Fruit fly (Drosophila melanogaster) whole organism, embryonic: ENCODE results near the gene hfw.

Experiments
- Atf3 ChIP-seq: fragments of 200-800 bp; sonication (Bioruptor generic); optimal IDR thresholded peaks from 3 replicates; lab custom pipeline; 2016; ENCODE audit warnings: missing biosample characterization, missing genetic modification characterization
- Blimp-1 ChIP-seq: fragments of 200-800 bp; sonication (Bioruptor generic); optimal IDR thresholded peaks from 3 replicates; lab custom pipeline; 2018; ENCODE audit warnings: missing biosample characterization, missing genetic modification characterization, mild to moderate bottlenecking, moderate library complexity, missing genetic modification reagents
- CG1024 ChIP-seq: fragments of 200-800 bp; sonication (Bioruptor generic); IDR thresholded peaks from 2 replicates; pipeline ENCODE4 v1.3.6; 2022; ENCODE audit warnings: missing biosample characterization, missing genetic modification characterization
- CG12942 ChIP-seq: fragments of 200-800 bp; sonication (Bioruptor generic); optimal IDR thresholded peaks from 3 replicates; lab custom pipeline; 2016; ENCODE audit warnings: missing biosample characterization, missing genetic modification characterization
- CG1603 ChIP-seq: fragments of 200-800 bp; sonication (Bioruptor generic); optimal IDR thresholded peaks from 2 replicates; lab custom pipeline; 2019; ENCODE audit warnings: missing biosample characterization, mild to moderate bottlenecking, missing genetic modification characterization, moderate library complexity
- CG2199 ChIP-seq: fragments of 200-800 bp; sonication (Bioruptor generic); IDR thresholded peaks from 3 replicates; pipeline ENCODE4 v1.3.6; 2022; ENCODE audit warnings: missing biosample characterization, missing genetic modification characterization
- CG3281 ChIP-seq: fragments of 200-800 bp; sonication (Bioruptor generic); optimal IDR thresholded peaks from 3 replicates; lab custom pipeline; 2017; ENCODE audit warnings: missing biosample characterization, mild to moderate bottlenecking, missing genetic modification characterization
- CG33213 ChIP-seq: fragments of 200-800 bp; sonication (Bioruptor generic); optimal IDR thresholded peaks from 3 replicates; lab custom pipeline; 2016; ENCODE audit warnings: missing biosample characterization, missing genetic modification characterization
- CG33557 ChIP-seq: fragments of 200-800 bp; sonication (Bioruptor generic); optimal IDR thresholded peaks from 2 replicates; lab custom pipeline; 2019; ENCODE audit warnings: missing biosample characterization, mild to moderate bottlenecking, missing genetic modification characterization, moderate library complexity
- CG5180 ChIP-seq: fragments of 200-800 bp; sonication (Bioruptor generic); optimal IDR thresholded peaks from 3 replicates; lab custom pipeline; 2017; ENCODE audit warnings: missing biosample characterization, missing genetic modification characterization, mild to moderate bottlenecking, moderate library complexity, missing genetic modification reagents
- CG6813 ChIP-seq: fragments of 200-800 bp; sonication (Bioruptor generic); optimal IDR thresholded peaks from 2 replicates; lab custom pipeline; 2017; ENCODE audit warnings: missing biosample characterization, missing genetic modification characterization, mild to moderate bottlenecking, moderate library complexity, missing genetic modification reagents
- CG9215 ChIP-seq: fragments of 200-800 bp; sonication (Bioruptor generic); IDR thresholded peaks from 2 replicates; pipeline ENCODE4 v1.3.6; 2022; ENCODE audit warnings: missing biosample characterization, missing genetic modification characterization
- CTCF ChIP-seq: fragments of 200-800 bp; sonication (Bioruptor generic); optimal IDR thresholded peaks from 2 replicates; lab custom pipeline; 2017; ENCODE audit warnings: missing biosample characterization, mild to moderate bottlenecking, missing genetic modification characterization, moderate library complexity
- CoRest ChIP-seq: fragments of 200-800 bp; sonication (Bioruptor generic); optimal IDR thresholded peaks from 3 replicates; lab custom pipeline; 2018; ENCODE audit warnings: missing biosample characterization, mild to moderate bottlenecking, missing genetic modification characterization, moderate library complexity
- Elba2 ChIP-seq: fragments of 200-800 bp; sonication (Bioruptor generic); optimal IDR thresholded peaks from 3 replicates; lab custom pipeline; 2016; ENCODE audit warnings: missing biosample characterization, missing genetic modification characterization
- Fer1 ChIP-seq: fragments of 200-800 bp; sonication (Bioruptor generic); optimal IDR thresholded peaks from 2 replicates; lab custom pipeline; 2017; ENCODE audit warnings: missing biosample characterization, mild to moderate bottlenecking, missing genetic modification characterization
- GATAe ChIP-seq: fragments of 200-800 bp; sonication (Bioruptor generic); conservative IDR thresholded peaks from 2 replicates; pipeline ENCODE4 v1.3.6; 2022; ENCODE audit warnings: missing biosample characterization, missing genetic modification characterization
- Gsc ChIP-seq: fragments of 200-800 bp; sonication (Bioruptor generic); IDR thresholded peaks from 2 replicates; pipeline ENCODE4 v1.3.6; 2022; ENCODE audit warnings: missing biosample characterization, missing genetic modification characterization
- Hand ChIP-seq: fragments of 200-800 bp; sonication (Bioruptor generic); optimal IDR thresholded peaks from 2 replicates; lab custom pipeline; 2017; ENCODE audit warnings: mild to moderate bottlenecking, missing biosample characterization, missing genetic modification reagents, missing genetic modification characterization
- Hr39 ChIP-seq: fragments of >200 bp; optimal IDR thresholded peaks from 2 replicates; lab custom pipeline; 2017
- Hr51 ChIP-seq, 2 experiments: fragments of 200-800 bp; sonication (Bioruptor generic); optimal IDR thresholded peaks; 2 replicates in 1 of 2; 3 replicates in 1 of 2; lab custom pipeline; 2016 to 2018; ENCODE audit warnings: missing biosample characterization in 2 of 2, missing genetic modification characterization in 2 of 2, mild to moderate bottlenecking in 1 of 2, moderate library complexity in 1 of 2
- MBD-R2 ChIP-seq: fragments of 200-800 bp; sonication (Bioruptor generic); IDR thresholded peaks from 2 replicates; pipeline ENCODE4 v1.3.6; 2022; ENCODE audit warnings: missing biosample characterization, missing genetic modification characterization
- MESR4 ChIP-seq: fragments of 200-800 bp; sonication (Bioruptor generic); optimal IDR thresholded peaks from 2 replicates; lab custom pipeline; 2018; ENCODE audit warnings: missing biosample characterization, mild to moderate bottlenecking, missing genetic modification characterization, moderate library complexity
- abd-A ChIP-seq: fragments of 200-800 bp; sonication (Bioruptor generic); optimal IDR thresholded peaks from 3 replicates; lab custom pipeline; 2019; ENCODE audit warnings: missing biosample characterization, mild to moderate bottlenecking, missing genetic modification characterization, moderate library complexity
- bigmax ChIP-seq: fragments of 200-800 bp; sonication (Bioruptor generic); optimal IDR thresholded peaks from 2 replicates; lab custom pipeline; 2018; ENCODE audit warnings: missing biosample characterization, mild to moderate bottlenecking, missing genetic modification characterization
- caup ChIP-seq: fragments of 200-800 bp; sonication (Bioruptor generic); optimal IDR thresholded peaks from 3 replicates; lab custom pipeline; 2017; ENCODE audit warnings: missing biosample characterization, mild to moderate bottlenecking, missing genetic modification characterization, moderate library complexity; ENCODE audit not compliant: severe bottlenecking
- cg ChIP-seq: fragments of 200-800 bp; sonication (Bioruptor generic); optimal IDR thresholded peaks from 3 replicates; lab custom pipeline; 2019; ENCODE audit warnings: missing biosample characterization, mild to moderate bottlenecking, missing genetic modification characterization, moderate library complexity
- chm ChIP-seq: fragments of 200-800 bp; sonication (Bioruptor generic); IDR thresholded peaks from 2 replicates; pipeline ENCODE4 v1.3.6; 2022; ENCODE audit warnings: missing biosample characterization, missing genetic modification characterization
- crol ChIP-seq: fragments of 200-800 bp; sonication (Bioruptor generic); IDR thresholded peaks from 2 replicates; pipeline ENCODE4 v1.3.6; 2022; ENCODE audit warnings: missing biosample characterization, missing genetic modification characterization
- ftz-f1 ChIP-seq: fragments of 200-800 bp; sonication (Bioruptor generic); optimal IDR thresholded peaks from 2 replicates; lab custom pipeline; 2016; ENCODE audit warnings: missing biosample characterization, missing genetic modification characterization
- gsb ChIP-seq: fragments of 200-800 bp; sonication (Bioruptor generic); IDR thresholded peaks from 2 replicates; pipeline ENCODE4 v1.3.6; 2022; ENCODE audit warnings: missing biosample characterization, missing genetic modification characterization
- hbn ChIP-seq: fragments of 200-800 bp; sonication (Bioruptor generic); IDR thresholded peaks from 2 replicates; pipeline ENCODE4 v1.3.6; 2022; ENCODE audit warnings: missing biosample characterization, missing genetic modification characterization; ENCODE audit not compliant: partially characterized antibody
- nerfin-1 ChIP-seq: fragments of 200-800 bp; sonication (Bioruptor generic); optimal IDR thresholded peaks from 3 replicates; lab custom pipeline; 2019; ENCODE audit warnings: missing biosample characterization, mild to moderate bottlenecking, missing genetic modification characterization, moderate library complexity
- nom ChIP-seq: fragments of 200-800 bp; sonication (Bioruptor generic); optimal IDR thresholded peaks from 2 replicates; lab custom pipeline; 2017; ENCODE audit warnings: missing biosample characterization, missing genetic modification characterization, mild to moderate bottlenecking, moderate library complexity, missing genetic modification reagents
- oc ChIP-seq: fragments of 200-800 bp; sonication (Bioruptor generic); optimal IDR thresholded peaks from 2 replicates; lab custom pipeline; 2018; ENCODE audit warnings: missing biosample characterization, mild to moderate bottlenecking, missing genetic modification characterization, moderate library complexity
- pros ChIP-seq: fragments of 200-800 bp; sonication (Bioruptor generic); optimal IDR thresholded peaks from 3 replicates; lab custom pipeline; 2019; ENCODE audit warnings: missing biosample characterization, mild to moderate bottlenecking, missing genetic modification characterization, moderate library complexity
- sr ChIP-seq: fragments of 200-800 bp; sonication (Bioruptor generic); IDR thresholded peaks from 3 replicates; pipeline ENCODE4 v1.3.6; 2022; ENCODE audit warnings: missing biosample characterization, missing genetic modification characterization
- stwl ChIP-seq: fragments of 200-800 bp; sonication (Bioruptor generic); optimal IDR thresholded peaks from 3 replicates; lab custom pipeline; 2018; ENCODE audit warnings: missing biosample characterization, mild to moderate bottlenecking, missing genetic modification characterization, moderate library complexity

Gene hfw

DNA sequence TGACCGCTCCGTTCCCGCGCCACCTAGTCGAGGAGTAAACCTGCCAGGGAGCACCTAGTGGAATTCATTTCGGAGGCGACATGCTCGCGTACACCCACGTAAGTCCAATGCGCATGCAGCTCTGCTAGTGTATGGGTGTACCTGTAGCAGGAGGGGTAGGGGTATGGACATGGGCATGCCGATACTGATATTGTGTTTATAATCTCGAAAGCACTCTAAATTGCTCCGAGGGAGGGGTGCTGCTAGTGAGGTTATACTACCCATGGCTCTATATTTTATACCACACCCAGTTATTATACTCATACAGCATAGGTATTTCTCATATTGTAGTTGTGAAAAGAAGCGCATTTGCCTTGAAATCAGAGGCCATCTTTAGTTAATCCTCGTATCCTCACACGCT, 470 bp downstream of the hfw start:
- TF ChIP-seq CG2199 (GFP tag; lab: Robert Waterston, UW) (0 out of 3 replicates have a peak, but pooled peaks have one; percentile 12), stwl (tag; lab: Kevin White, UChicago) (no peak), Hand (GFP tag; lab: Kevin White, UChicago) (no peak), CG12942 (GFP tag; lab: Kevin White, UChicago) (no peak), nerfin-1 (tag; lab: Kevin White, UChicago) (peak; percentile 38), Gsc (no peak), sr (GFP tag; lab: Robert Waterston, UW) (0 out of 3 replicates have a peak, but pooled peaks have one; percentile 31), CG33213 (no peak), CG1024 (GFP tag; lab: Robert Waterston, UW) (no peak), Fer1 (no peak), MBD-R2 (GFP tag; lab: Robert Waterston, UW) (peak; percentile 17; the same call in 1 of the 2 replicates), GATAe (GFP tag; lab: Robert Waterston, UW) (peak; percentile 50), CG6813 (GFP tag; lab: Kevin White, UChicago) (no peak), cg (peak; percentile 34), crol (GFP tag; lab: Robert Waterston, UW) (peak; percentile 87), bigmax (GFP tag; lab: Kevin White, UChicago) (peak; percentile 62), CTCF (no peak), Elba2 (GFP tag; lab: Kevin White, UChicago) (no peak), MESR4 (peak; percentile 32), CG9215 (no peak), chm (GFP tag; lab: Robert Waterston, UW) (no peak)

DNA sequence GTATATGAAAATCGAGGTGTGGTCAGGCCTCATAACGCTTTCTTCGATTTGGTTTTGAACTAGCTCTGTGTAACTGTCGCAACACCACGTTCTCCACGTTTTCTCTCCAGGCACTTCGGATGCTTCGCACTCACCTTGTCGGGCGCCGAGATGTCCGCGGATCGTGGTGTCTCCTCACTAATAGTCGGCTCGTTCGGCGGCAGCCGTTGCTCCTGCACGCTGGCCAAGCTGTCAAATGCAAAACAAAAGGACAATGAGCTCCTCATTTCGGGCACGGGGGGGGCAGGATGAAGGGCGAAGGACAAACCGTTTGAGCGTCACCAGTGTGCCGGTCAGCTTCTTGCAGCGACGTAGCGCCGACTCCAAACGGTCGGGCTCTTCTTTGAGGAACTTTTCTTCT, 11.9 kb downstream of the hfw start, which contains the start of gene CG14797:
CG14797 (plus strand) TSS at position 301 of the 400 bp plus-strand sequence.
- no peak for TF ChIP-seq hbn (GFP tag; lab: Robert Waterston, UW)
- TF ChIP-seq caup: no peak
- TF ChIP-seq abd-A (tag; lab: Kevin White, UChicago): no peak
- no peak for TF ChIP-seq ftz-f1 (GFP tag; lab: Kevin White, UChicago)
- TF ChIP-seq gsb: no peak
- no peak for TF ChIP-seq CoRest (tag; lab: Kevin White, UChicago)
- no peak for TF ChIP-seq CG3281 (GFP tag; lab: Kevin White, UChicago)
- TF ChIP-seq nom: no peak
- TF ChIP-seq CG1603 (tag; lab: Kevin White, UChicago): no peak
- TF ChIP-seq Hr39: no peak
- no peak for TF ChIP-seq Hr51 (GFP tag; optimal IDR thresholded peaks at IDR 0.05; lab: Kevin White, UChicago)
- no peak for TF ChIP-seq pros (GFP tag; lab: Kevin White, UChicago)
- no peak for TF ChIP-seq CG33557 (GFP tag; lab: Kevin White, UChicago)

DNA sequence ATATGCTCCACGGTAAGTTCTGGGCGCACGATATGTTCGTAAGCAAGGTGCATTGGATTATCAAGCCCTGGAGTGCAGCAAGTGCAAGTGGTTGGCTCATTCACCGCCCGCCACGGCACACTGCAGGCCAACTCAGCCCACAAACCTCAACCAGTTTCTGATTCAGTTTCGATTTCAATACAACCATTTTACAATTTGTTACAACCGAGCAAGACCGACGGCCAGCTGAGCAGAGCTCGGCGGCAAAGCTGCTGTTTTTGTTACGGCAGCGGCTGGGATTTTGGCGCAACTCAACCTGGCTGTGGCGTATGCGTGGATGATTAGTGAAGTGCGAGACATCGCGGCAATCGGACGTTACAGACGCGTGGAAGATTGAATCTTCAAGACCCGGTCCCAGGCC, 16.9 kb downstream of the hfw start, which contains the start of gene b6:
b6 (plus strand) TSS at position 320 of the 400 bp plus-strand sequence.
- TF ChIP-seq CG5180 (GFP tag; lab: Kevin White, UChicago) (peak; percentile 88), Blimp-1 (GFP tag; lab: Kevin White, UChicago) (peak; percentile 57), oc (tag; lab: Kevin White, UChicago) (no peak), Atf3 (GFP tag; lab: Kevin White, UChicago) (no peak)
- TF ChIP-seq, all 482 proteins: peak for 2
